Worm (Caenorhabditis elegans) whole organism, mixed stage, embryonic: ENCODE results near the gene abt-1.
A peak's percentile ranks its signal among the peaks of the same experiment; 100 is the strongest.

ENCODE experiments used
- M03D4.4 ChIP-seq: sonication (generic microtip); optimal IDR thresholded peaks from 2 replicates; lab custom pipeline; 2017; ENCODE audit warnings: mild to moderate bottlenecking, missing genetic modification characterization, missing compliant biosample characterization
- bed-3 ChIP-seq: fragments of 200-800 bp; sonication (Bioruptor generic); optimal IDR thresholded peaks from 3 replicates; lab custom pipeline; 2018; ENCODE audit warnings: mild to moderate bottlenecking, missing genetic modification characterization, moderate library complexity, missing compliant biosample characterization
- blmp-1 ChIP-seq: fragments of 150-350 bp; optimal IDR thresholded peaks from 2 replicates; lab custom pipeline; 2014; ENCODE audit warnings: missing biosample characterization, missing genetic modification characterization
- ceh-39 ChIP-seq: fragments of 150-350 bp; optimal IDR thresholded peaks from 2 replicates; lab custom pipeline; 2014; ENCODE audit warnings: missing biosample characterization, missing genetic modification characterization
- ceh-43 ChIP-seq: fragments of 200-800 bp; sonication (Bioruptor generic); optimal IDR thresholded peaks from 2 replicates; lab custom pipeline; 2018; ENCODE audit warnings: mild to moderate bottlenecking, missing genetic modification characterization, moderate library complexity, missing compliant biosample characterization
- ceh-83 ChIP-seq: fragments of 200-800 bp; sonication (Bioruptor generic); optimal IDR thresholded peaks from 2 replicates; lab custom pipeline; 2018; ENCODE audit warnings: mild to moderate bottlenecking, missing genetic modification characterization, missing compliant biosample characterization
- ces-1 ChIP-seq: fragments of 150-350 bp; optimal IDR thresholded peaks from 2 replicates; lab custom pipeline; 2014; ENCODE audit warnings: missing biosample characterization, missing genetic modification reagents, missing genetic modification characterization
- cnd-1 ChIP-seq: fragments of 200-800 bp; sonication (Bioruptor generic); optimal IDR thresholded peaks from 2 replicates; lab custom pipeline; 2018; ENCODE audit warnings: mild to moderate bottlenecking, missing genetic modification characterization, missing compliant biosample characterization
- drap-1 ChIP-seq: fragments of 200-800 bp; sonication (Bioruptor generic); optimal IDR thresholded peaks from 3 replicates; lab custom pipeline; 2018; ENCODE audit warnings: mild to moderate bottlenecking, missing genetic modification characterization, missing compliant biosample characterization
- elt-3 ChIP-seq: fragments of 150-350 bp; optimal IDR thresholded peaks from 2 replicates; lab custom pipeline; 2014; ENCODE audit warnings: missing biosample characterization, missing genetic modification characterization
- flh-1 ChIP-seq: fragments of 200-800 bp; sonication (Bioruptor generic); optimal IDR thresholded peaks from 2 replicates; lab custom pipeline; 2018; ENCODE audit warnings: mild to moderate bottlenecking, missing genetic modification characterization, moderate library complexity, missing compliant biosample characterization
- ham-2 ChIP-seq: fragments of 200-800 bp; sonication (Bioruptor generic); optimal IDR thresholded peaks from 2 replicates; lab custom pipeline; 2018; ENCODE audit warnings: mild to moderate bottlenecking, missing genetic modification characterization, missing compliant biosample characterization
- hlh-1 ChIP-seq: fragments of 150-350 bp; optimal IDR thresholded peaks from 2 replicates; lab custom pipeline; 2014; ENCODE audit warnings: missing biosample characterization, missing genetic modification reagents, missing genetic modification characterization
- lin-13 ChIP-seq: fragments of 150-350 bp; optimal IDR thresholded peaks from 2 replicates; lab custom pipeline; 2014; ENCODE audit warnings: missing biosample characterization, missing genetic modification characterization
- lin-32 ChIP-seq: fragments of 200-800 bp; sonication (Bioruptor generic); optimal IDR thresholded peaks from 2 replicates; lab custom pipeline; 2018; ENCODE audit warnings: mild to moderate bottlenecking, missing genetic modification characterization, missing compliant biosample characterization
- lsy-2 ChIP-seq: fragments of 150-350 bp; optimal IDR thresholded peaks from 2 replicates; lab custom pipeline; 2014; ENCODE audit warnings: missing biosample characterization, missing genetic modification characterization
- mab-5 ChIP-seq: fragments of 150-350 bp; optimal IDR thresholded peaks from 2 replicates; lab custom pipeline; 2014; ENCODE audit warnings: missing biosample characterization, missing genetic modification characterization
- mep-1 ChIP-seq: fragments of 150-350 bp; optimal IDR thresholded peaks from 2 replicates; lab custom pipeline; 2017; ENCODE audit warnings: missing biosample characterization, missing genetic modification reagents, missing genetic modification characterization, inconsistent platforms
- nhr-12 ChIP-seq: fragments of 150-350 bp; optimal IDR thresholded peaks from 2 replicates; lab custom pipeline; 2014; ENCODE audit warnings: missing biosample characterization, missing genetic modification characterization
- nhr-2 ChIP-seq: fragments of 150-350 bp; optimal IDR thresholded peaks from 2 replicates; lab custom pipeline; 2014; ENCODE audit warnings: missing biosample characterization, missing genetic modification characterization
- nhr-237 ChIP-seq: fragments of 150-350 bp; optimal IDR thresholded peaks from 2 replicates; lab custom pipeline; 2014; ENCODE audit warnings: missing biosample characterization, missing genetic modification characterization
- nhr-28 ChIP-seq: fragments of 150-350 bp; optimal IDR thresholded peaks from 2 replicates; lab custom pipeline; 2014; ENCODE audit warnings: missing biosample characterization, missing genetic modification characterization
- nhr-76 ChIP-seq: sonication (generic microtip); optimal IDR thresholded peaks from 2 replicates; lab custom pipeline; 2017; ENCODE audit warnings: missing biosample characterization, missing genetic modification characterization
- pha-4 ChIP-seq: fragments of 150-350 bp; optimal IDR thresholded peaks from 2 replicates; lab custom pipeline; 2018; ENCODE audit warnings: missing biosample characterization, missing genetic modification reagents, missing genetic modification characterization
- sem-2 ChIP-seq: fragments of 200-800 bp; sonication (Bioruptor generic); optimal IDR thresholded peaks from 2 replicates; lab custom pipeline; 2018; ENCODE audit warnings: mild to moderate bottlenecking, missing genetic modification characterization, missing compliant biosample characterization
- snpc-4 ChIP-seq: fragments of 150-350 bp; optimal IDR thresholded peaks from 2 replicates; lab custom pipeline; 2014; ENCODE audit warnings: missing biosample characterization, missing genetic modification characterization
- sptf-1 ChIP-seq: sonication (generic microtip); optimal IDR thresholded peaks from 2 replicates; lab custom pipeline; 2017; ENCODE audit warnings: mild to moderate bottlenecking, missing genetic modification characterization, moderate library complexity, missing compliant biosample characterization
- tbx-8 ChIP-seq: fragments of 200-800 bp; sonication (Bioruptor generic); optimal IDR thresholded peaks from 2 replicates; lab custom pipeline; 2018; ENCODE audit warnings: mild to moderate bottlenecking, missing genetic modification characterization, moderate library complexity, missing compliant biosample characterization
- unc-120 ChIP-seq: sonication (generic microtip); optimal IDR thresholded peaks from 2 replicates; lab custom pipeline; 2017; ENCODE audit warnings: missing genetic modification characterization, missing compliant biosample characterization; ENCODE audit not compliant: poor library complexity, severe bottlenecking
- unc-62 ChIP-seq: fragments of 150-350 bp; optimal IDR thresholded peaks from 2 replicates; lab custom pipeline; 2014; ENCODE audit warnings: missing biosample characterization, missing genetic modification reagents, missing genetic modification characterization
- zip-8 ChIP-seq: fragments of 150-350 bp; optimal IDR thresholded peaks from 2 replicates; lab custom pipeline; 2014; ENCODE audit warnings: missing biosample characterization, missing genetic modification characterization
- ztf-11 ChIP-seq: fragments of 150-350 bp; optimal IDR thresholded peaks from 2 replicates; lab custom pipeline; 2014; ENCODE audit warnings: missing biosample characterization, missing genetic modification characterization

abt-1 gene

ce11 chrIV:10191498-10191897 is 23.2 kb downstream of the abt-1 start:
- TF ChIP-seq ces-1 (peak; percentile 77), ztf-11 (tag; lab: Kevin White, UChicago) (no peak)
- TF ChIP-seq, all 35 proteins: peak for 1

ce11 chrIV:10190586-10190985 is 24.1 kb downstream of the abt-1 start:
- TF ChIP-seq cnd-1 (tag; lab: Kevin White, UChicago) (peak; percentile 87), blmp-1 (tag; lab: Kevin White, UChicago) (no peak), snpc-4 (tag; lab: Kevin White, UChicago) (no peak), ceh-83 (no peak)

ce11 chrIV:10188505-10188904 is 26.2 kb downstream of the abt-1 start:
- TF ChIP-seq nhr-12 (tag; lab: Kevin White, UChicago) (no peak), ces-1 (peak; percentile 87)

ce11 chrIV:10180133-10180749 is 34.5 kb downstream of the abt-1 start, which contains the start of gene gta-1:
Gene gta-1 (plus strand): TSS chrIV:10180660.
- TF ChIP-seq ham-2 (GFP tag; lab: Kevin White, UChicago) (no peak), ces-1 (peak; percentile 35), drap-1 (GFP tag; lab: Kevin White, UChicago) (no peak), ceh-43 (GFP tag; lab: Kevin White, UChicago) (no peak), unc-62 (GFP tag; lab: Kevin White, UChicago) (peak; percentile 44), nhr-237 (tag; lab: Kevin White, UChicago) (no peak), mep-1 (tag; lab: Kevin White, UChicago) (no peak), hlh-1 (tag; lab: Kevin White, UChicago) (peak; percentile 98), lin-13 (tag; lab: Kevin White, UChicago) (no peak), cnd-1 (tag; lab: Kevin White, UChicago) (no peak), unc-120 (tag; lab: Kevin White, UChicago) (peak; percentile 42)

ce11 chrIV:10177779-10178178 is 36.9 kb downstream of the abt-1 start, which contains the start of gene mspn-1:
Gene mspn-1 (plus strand): TSS chrIV:10177968.
- TF ChIP-seq M03D4.4 (no peak), nhr-28 (tag; lab: Kevin White, UChicago) (no peak), snpc-4 (tag; lab: Kevin White, UChicago) (no peak), drap-1 (GFP tag; lab: Kevin White, UChicago) (no peak), ztf-11 (tag; lab: Kevin White, UChicago) (no peak), zip-8 (tag; lab: Kevin White, UChicago) (no peak), lsy-2 (tag; lab: Kevin White, UChicago) (no peak), ham-2 (GFP tag; lab: Kevin White, UChicago) (no peak), sem-2 (no peak), mab-5 (tag; lab: Kevin White, UChicago) (no peak), ceh-43 (GFP tag; lab: Kevin White, UChicago) (no peak)

ce11 chrIV:10176252-10176730 is 38.4 kb downstream of the abt-1 start, which contains the start of gene rack-1:
Gene rack-1 (plus strand): TSS chrIV:10176680.
- TF ChIP-seq sptf-1 (tag; lab: Kevin White, UChicago) (no peak), hlh-1 (tag; lab: Kevin White, UChicago) (no peak), flh-1 (GFP tag; lab: Kevin White, UChicago) (no peak), ces-1 (peak; percentile 83), pha-4 (peak; percentile 48), unc-62 (GFP tag; lab: Kevin White, UChicago) (peak; percentile 4), nhr-76 (no peak), sem-2 (no peak), ceh-83 (no peak), mab-5 (tag; lab: Kevin White, UChicago) (no peak), ztf-11 (tag; lab: Kevin White, UChicago) (no peak), lin-13 (tag; lab: Kevin White, UChicago) (no peak), lsy-2 (tag; lab: Kevin White, UChicago) (peak; percentile 59), unc-120 (tag; lab: Kevin White, UChicago) (no peak), elt-3 (tag; lab: Kevin White, UChicago) (no peak), ham-2 (GFP tag; lab: Kevin White, UChicago) (no peak), nhr-2 (tag; lab: Kevin White, UChicago) (no peak), cnd-1 (tag; lab: Kevin White, UChicago) (no peak), ceh-43 (GFP tag; lab: Kevin White, UChicago) (no peak), snpc-4 (tag; lab: Kevin White, UChicago) (no peak), lin-32 (GFP tag; lab: Kevin White, UChicago) (no peak), tbx-8 (no peak), drap-1 (GFP tag; lab: Kevin White, UChicago) (no peak), bed-3 (GFP tag; lab: Kevin White, UChicago) (no peak), ceh-39 (tag; lab: Kevin White, UChicago) (peak; percentile 27), mep-1 (tag; lab: Kevin White, UChicago) (peak; percentile 64), blmp-1 (tag; lab: Kevin White, UChicago) (no peak), nhr-237 (tag; lab: Kevin White, UChicago) (peak; percentile 33), nhr-12 (tag; lab: Kevin White, UChicago) (no peak)
